Worm (Caenorhabditis elegans): ENCODE results near the gene ssq-3.

Gene ssq-3

ce11 chrIV:7084632-7085160 is 26.7 kb upstream of the ssq-3 start, which contains the start of gene rps-4 (continued):
- TF ChIP-seq lin-39 (tag; optimal IDR thresholded peaks at IDR 0.05) (peak; percentile 86), nhr-77 (tag; optimal IDR thresholded peaks at IDR 0.05) (no peak), elt-1 (tag; optimal IDR thresholded peaks at IDR 0.05) (peak; percentile 24), ZK546.5 (tag; optimal IDR thresholded peaks at IDR 0.05) (no peak), hmg-11 (tag; optimal IDR thresholded peaks at IDR 0.05) (peak; percentile 85), ztf-11 (tag; optimal IDR thresholded peaks at IDR 0.05) (no peak), fos-1 (tag; optimal IDR thresholded peaks at IDR 0.05) (peak; percentile 40), mdl-1 (tag; optimal IDR thresholded peaks at IDR 0.05) (no peak), ceh-9 (tag; optimal IDR thresholded peaks at IDR 0.05) (no peak), mml-1 (tag; optimal IDR thresholded peaks at IDR 0.05) (no peak), unc-62 (GFP tag; optimal IDR thresholded peaks at IDR 0.05) (peak; percentile 14), elt-3 (tag; optimal IDR thresholded peaks at IDR 0.05) (no peak)

- TF ChIP-seq pha-4 (tag; optimal IDR thresholded peaks at IDR 0.05) = peak; percentile 85
- TF ChIP-seq R02D3.7 (tag; optimal IDR thresholded peaks at IDR 0.05) = no peak
- peak; percentile 24 for TF ChIP-seq pqm-1 (tag; optimal IDR thresholded peaks at IDR 0.05)
- peak; percentile 75 for TF ChIP-seq elt-2 (tag; optimal IDR thresholded peaks at IDR 0.05)
- no peak for TF ChIP-seq nhr-12 (tag; optimal IDR thresholded peaks at IDR 0.05)
- TF ChIP-seq unc-39 (tag; optimal IDR thresholded peaks at IDR 0.05) = no peak
Measured at ce11 chrIV:7094216-7094758, 17.1 kb upstream of the ssq-3 start, which contains the start of gene deb-1. deb-1 (minus strand) TSS chrIV:7094266.

ce11 chrIV:7095396-7095964 is 15.9 kb upstream of the ssq-3 start:
- TF ChIP-seq nhr-23 (tag; optimal IDR thresholded peaks at IDR 0.05) (peak; percentile 72), snpc-4 (tag; optimal IDR thresholded peaks at IDR 0.05) (peak; percentile 43), nhr-77 (tag; optimal IDR thresholded peaks at IDR 0.05) (no peak), pha-4 (tag; optimal IDR thresholded peaks at IDR 0.05) (peak; percentile 24), ztf-4 (tag; optimal IDR thresholded peaks at IDR 0.05) (no peak), ZK546.5 (tag; optimal IDR thresholded peaks at IDR 0.05) (no peak), nhr-28 (tag; optimal IDR thresholded peaks at IDR 0.05) (no peak)

ce11 chrIV:7096097-7096496 is 15.3 kb upstream of the ssq-3 start:
- TF ChIP-seq fkh-10 (GFP tag; optimal IDR thresholded peaks at IDR 0.05) (no peak), elt-2 (tag; optimal IDR thresholded peaks at IDR 0.05) (no peak), nhr-12 (tag; optimal IDR thresholded peaks at IDR 0.05) (no peak), lin-39 (tag; optimal IDR thresholded peaks at IDR 0.05) (peak; percentile 0)

- TF ChIP-seq egl-5 (tag; optimal IDR thresholded peaks at IDR 0.05) (no peak), pqm-1 (tag; optimal IDR thresholded peaks at IDR 0.05) (no peak), R02D3.7 (tag; optimal IDR thresholded peaks at IDR 0.05) (no peak), ceh-82 (tag; optimal IDR thresholded peaks at IDR 0.05) (no peak), mdl-1 (tag; optimal IDR thresholded peaks at IDR 0.05) (no peak), fkh-10 (GFP tag; optimal IDR thresholded peaks at IDR 0.05) (no peak), ztf-11 (tag; optimal IDR thresholded peaks at IDR 0.05) (no peak), eor-1 (tag; optimal IDR thresholded peaks at IDR 0.05) (no peak), fkh-2 (tag; optimal IDR thresholded peaks at IDR 0.05) (no peak), mml-1 (tag; optimal IDR thresholded peaks at IDR 0.05) (no peak), zag-1 (tag; optimal IDR thresholded peaks at IDR 0.05) (no peak), tbx-2 (tag; optimal IDR thresholded peaks at IDR 0.05) (no peak), lin-39 (tag; optimal IDR thresholded peaks at IDR 0.05) (no peak), nhr-28 (tag; optimal IDR thresholded peaks at IDR 0.05) (no peak), ztf-4 (tag; optimal IDR thresholded peaks at IDR 0.05) (no peak), ceh-28 (tag; optimal IDR thresholded peaks at IDR 0.05) (no peak)
Measured at ce11 chrIV:7097450-7097849, 14.0 kb upstream of the ssq-3 start.

- TF ChIP-seq nfya-1 (tag; optimal IDR thresholded peaks at IDR 0.05; ENCODE audit: insufficient read depth) = peak; percentile 31
- TF ChIP-seq ceh-28 (tag; optimal IDR thresholded peaks at IDR 0.05) = no peak
Measured at ce11 chrIV:7098509-7099065, 12.8 kb upstream of the ssq-3 start, which contains the start of gene ZC477.4. ZC477.4 (minus strand) TSS chrIV:7098784.

Data from whole organism, L3 larva.